Fruit fly (Drosophila melanogaster) whole organism, embryonic: ENCODE measurements around the gene CG17207.

Source experiments
- Aef1 ChIP-seq: fragments of 200-800 bp; sonication (Bioruptor generic); IDR thresholded peaks from 3 replicates; pipeline ENCODE4 v1.3.6; 2022; ENCODE audit warnings: missing biosample characterization, missing genetic modification characterization
- Bgb ChIP-seq: fragments of 200-800 bp; sonication (Bioruptor generic); IDR thresholded peaks from 2 replicates; pipeline ENCODE4 v1.3.6; 2022; ENCODE audit warnings: missing biosample characterization, missing genetic modification characterization; ENCODE audit not compliant: partially characterized antibody
- CG10959 ChIP-seq: fragments of 200-800 bp; sonication (Bioruptor generic); IDR thresholded peaks from 2 replicates; pipeline ENCODE4 v1.3.6; 2022; ENCODE audit warnings: missing biosample characterization, missing genetic modification characterization
- CG11093 ChIP-seq: fragments of 200-800 bp; sonication (Bioruptor generic); IDR thresholded peaks from 3 replicates; pipeline ENCODE4 v1.3.6; 2022; ENCODE audit warnings: missing biosample characterization, missing genetic modification characterization
- CG12071 ChIP-seq: fragments of 200-800 bp; sonication (Bioruptor generic); optimal IDR thresholded peaks from 3 replicates; lab custom pipeline; 2018; ENCODE audit warnings: missing biosample characterization, mild to moderate bottlenecking, missing genetic modification characterization
- CG12744 ChIP-seq: fragments of 200-800 bp; sonication (Bioruptor generic); optimal IDR thresholded peaks from 2 replicates; lab custom pipeline; 2016; ENCODE audit warnings: missing biosample characterization, missing genetic modification characterization
- CG12942 ChIP-seq: fragments of 200-800 bp; sonication (Bioruptor generic); optimal IDR thresholded peaks from 3 replicates; lab custom pipeline; 2016; ENCODE audit warnings: missing biosample characterization, missing genetic modification characterization
- CG13287 ChIP-seq: fragments of 200-800 bp; sonication (Bioruptor generic); IDR thresholded peaks from 2 replicates; pipeline ENCODE4 v1.3.6; 2022; ENCODE audit warnings: missing biosample characterization, missing genetic modification characterization; ENCODE audit not compliant: partially characterized antibody
- CG13894 ChIP-seq: fragments of 200-800 bp; sonication (Bioruptor generic); optimal IDR thresholded peaks from 3 replicates; lab custom pipeline; 2018; ENCODE audit warnings: missing biosample characterization, mild to moderate bottlenecking, missing genetic modification characterization, moderate library complexity
- CG17829 ChIP-seq: fragments of 200-800 bp; optimal IDR thresholded peaks from 2 replicates; lab custom pipeline; 2019; ENCODE audit warnings: missing biosample characterization, mild to moderate bottlenecking, missing genetic modification characterization, moderate library complexity
- CG18476 ChIP-seq: fragments of 200-800 bp; sonication (Bioruptor generic); optimal IDR thresholded peaks from 2 replicates; lab custom pipeline; 2016; ENCODE audit warnings: missing biosample characterization, mild to moderate bottlenecking, missing genetic modification characterization
- CG32532 ChIP-seq: fragments of 200-800 bp; sonication (Bioruptor generic); IDR thresholded peaks from 2 replicates; pipeline ENCODE4 v1.3.6; 2022; ENCODE audit warnings: missing biosample characterization, missing genetic modification characterization
- CG34224 ChIP-seq: fragments of 200-800 bp; sonication (Bioruptor generic); IDR thresholded peaks from 3 replicates; pipeline ENCODE4 v1.3.6; 2022; ENCODE audit warnings: missing biosample characterization, missing genetic modification characterization; ENCODE audit not compliant: partially characterized antibody
- CG3726 ChIP-seq: fragments of 200-800 bp; sonication (Bioruptor generic); IDR thresholded peaks from 3 replicates; pipeline ENCODE4, ENCODE4 v1.3.6; 2022; ENCODE audit warnings: missing biosample characterization, missing genetic modification characterization
- CG3838 ChIP-seq: fragments of 200-800 bp; sonication (Bioruptor generic); optimal IDR thresholded peaks from 3 replicates; lab custom pipeline; 2016; ENCODE audit warnings: missing biosample characterization, missing genetic modification characterization
- CG5245 ChIP-seq: fragments of 200-800 bp; sonication (Bioruptor generic); optimal IDR thresholded peaks from 3 replicates; lab custom pipeline; 2016; ENCODE audit warnings: missing biosample characterization, missing genetic modification characterization
- CG6813 ChIP-seq: fragments of 200-800 bp; sonication (Bioruptor generic); optimal IDR thresholded peaks from 2 replicates; lab custom pipeline; 2017; ENCODE audit warnings: missing biosample characterization, missing genetic modification characterization, mild to moderate bottlenecking, moderate library complexity, missing genetic modification reagents
- CG7357 ChIP-seq: fragments of 200-800 bp; sonication (Bioruptor generic); IDR thresholded peaks from 3 replicates; pipeline ENCODE4 v1.3.6; 2022; ENCODE audit warnings: missing biosample characterization, missing genetic modification characterization
- CG7786 ChIP-seq: fragments of 200-800 bp; sonication (Bioruptor generic); optimal IDR thresholded peaks from 2 replicates; lab custom pipeline; 2016; ENCODE audit warnings: missing biosample characterization, missing genetic modification characterization
- CG8944 ChIP-seq: fragments of 200-800 bp; sonication (Bioruptor generic); optimal IDR thresholded peaks from 3 replicates; lab custom pipeline; 2016; ENCODE audit warnings: missing biosample characterization, missing genetic modification characterization
- CG9817 ChIP-seq: fragments of 200-800 bp; sonication (Bioruptor generic); optimal IDR thresholded peaks from 2 replicates; lab custom pipeline; 2018; ENCODE audit warnings: missing biosample characterization, mild to moderate bottlenecking, missing genetic modification characterization, moderate library complexity
- CG9932 ChIP-seq: fragments of 200-800 bp; sonication (Bioruptor generic); IDR thresholded peaks from 2 replicates; pipeline ENCODE4 v1.3.6; 2022; ENCODE audit warnings: missing biosample characterization, missing genetic modification characterization
- CHES-1-like ChIP-seq: fragments of 200-800 bp; sonication (Bioruptor generic); optimal IDR thresholded peaks from 2 replicates; lab custom pipeline; 2016; ENCODE audit warnings: missing biosample characterization, missing genetic modification characterization
- Dfd ChIP-seq, 2 experiments: fragments of >200 bp; optimal IDR thresholded peaks; 2 replicates each; lab custom pipeline; 2017; ENCODE audit warnings: missing biosample characterization in 2 of 2, missing genetic modification characterization in 2 of 2
- Doc2 ChIP-seq: fragments of 200-800 bp; sonication (Bioruptor generic); IDR thresholded peaks from 2 replicates; pipeline ENCODE4 v1.3.6; 2022; ENCODE audit warnings: missing biosample characterization, missing genetic modification characterization
- Eip74EF ChIP-seq, 2 experiments: fragments of 200-800 bp in 1 of 2; fragments of >200 bp in 1 of 2; sonication (Bioruptor generic) in 1 of 2; optimal IDR thresholded peaks; 2 replicates each; lab custom pipeline; 2017 to 2019; ENCODE audit warnings: missing biosample characterization in 2 of 2, missing genetic modification characterization in 2 of 2, mild to moderate bottlenecking in 1 of 2, moderate library complexity in 1 of 2
- Hmx ChIP-seq: fragments of 200-800 bp; sonication (Bioruptor generic); optimal IDR thresholded peaks from 2 replicates; lab custom pipeline; 2016; ENCODE audit warnings: missing biosample characterization, missing genetic modification characterization
- Hr78 ChIP-seq, 2 experiments: fragments of 200-800 bp in 1 of 2; fragments of >200 bp in 1 of 2; sonication (Bioruptor generic) in 1 of 2; optimal IDR thresholded peaks; 2 replicates each; lab custom pipeline; 2017 to 2019; ENCODE audit warnings: missing biosample characterization in 2 of 2, missing genetic modification characterization in 2 of 2, mild to moderate bottlenecking in 1 of 2, moderate library complexity in 1 of 2
- NC2β ChIP-seq: fragments of 200-800 bp; sonication (Bioruptor generic); optimal IDR thresholded peaks from 2 replicates; lab custom pipeline; 2016; ENCODE audit warnings: missing biosample characterization, missing genetic modification characterization
- Oaz ChIP-seq: fragments of 200-800 bp; sonication (Bioruptor generic); IDR thresholded peaks from 2 replicates; pipeline ENCODE4 v1.3.6; 2022; ENCODE audit warnings: missing biosample characterization, missing genetic modification characterization
- Oli ChIP-seq: fragments of 200-800 bp; sonication (Bioruptor generic); optimal IDR thresholded peaks from 2 replicates; lab custom pipeline; 2018; ENCODE audit warnings: missing biosample characterization, mild to moderate bottlenecking, missing genetic modification characterization, moderate library complexity
- Opbp ChIP-seq: fragments of 200-800 bp; sonication (Bioruptor generic); IDR thresholded peaks from 3 replicates; pipeline ENCODE4 v1.3.6; 2022; ENCODE audit warnings: missing biosample characterization, missing genetic modification characterization; ENCODE audit not compliant: partially characterized antibody
- Sox102F ChIP-seq: fragments of 200-800 bp; sonication (Bioruptor generic); optimal IDR thresholded peaks from 2 replicates; lab custom pipeline; 2018; ENCODE audit warnings: missing biosample characterization, mild to moderate bottlenecking, missing genetic modification characterization, moderate library complexity
- ap ChIP-seq: fragments of 200-800 bp; sonication (Bioruptor generic); IDR thresholded peaks from 2 replicates; pipeline ENCODE4 v1.3.6; 2022; ENCODE audit warnings: missing biosample characterization, missing genetic modification characterization
- bigmax ChIP-seq: fragments of 200-800 bp; sonication (Bioruptor generic); optimal IDR thresholded peaks from 2 replicates; lab custom pipeline; 2018; ENCODE audit warnings: missing biosample characterization, mild to moderate bottlenecking, missing genetic modification characterization
- cas ChIP-seq: fragments of 200-800 bp; sonication (Bioruptor generic); IDR thresholded peaks from 2 replicates; pipeline ENCODE4 v1.3.6; 2022; ENCODE audit warnings: missing biosample characterization, missing genetic modification characterization
- cato ChIP-seq: fragments of 200-800 bp; sonication (Bioruptor generic); optimal IDR thresholded peaks from 2 replicates; lab custom pipeline; 2016; ENCODE audit warnings: missing biosample characterization, missing genetic modification characterization, borderline replicate concordance
- chn ChIP-seq: fragments of 200-800 bp; sonication (Bioruptor generic); optimal IDR thresholded peaks from 2 replicates; lab custom pipeline; 2016; ENCODE audit warnings: missing biosample characterization, missing genetic modification characterization
- dimm ChIP-seq: fragments of 200-800 bp; sonication (Bioruptor generic); IDR thresholded peaks from 2 replicates; pipeline ENCODE4 v1.3.6; 2022; ENCODE audit warnings: missing biosample characterization, missing genetic modification characterization
- dpn ChIP-seq, 2 experiments: fragments of 200-800 bp; sonication (Bioruptor generic); optimal IDR thresholded peaks; 3 replicates each; lab custom pipeline; 2016; ENCODE audit warnings: missing biosample characterization in 2 of 2, missing genetic modification characterization in 2 of 2
- fd96Cb ChIP-seq: fragments of 200-800 bp; sonication (Bioruptor generic); optimal IDR thresholded peaks from 2 replicates; lab custom pipeline; 2018; ENCODE audit warnings: missing biosample characterization, mild to moderate bottlenecking, missing genetic modification characterization, moderate library complexity
- her ChIP-seq: fragments of 200-800 bp; sonication (Bioruptor generic); optimal IDR thresholded peaks from 2 replicates; lab custom pipeline; 2016; ENCODE audit warnings: missing biosample characterization, missing genetic modification characterization
- hkb ChIP-seq, 2 experiments: fragments of 200-800 bp in 1 of 2; fragments of >200 bp in 1 of 2; sonication (Bioruptor generic) in 1 of 2; IDR thresholded peaks in 1 of 2; optimal IDR thresholded peaks in 1 of 2; 2 replicates each; pipeline versions ENCODE4 v1.3.6 to Lab custom; 2017 to 2022; ENCODE audit warnings: missing biosample characterization in 1 of 2, missing genetic modification characterization in 1 of 2
- lbe ChIP-seq: fragments of 200-800 bp; sonication (Bioruptor generic); optimal IDR thresholded peaks from 2 replicates; lab custom pipeline; 2016; ENCODE audit warnings: missing biosample characterization, mild to moderate bottlenecking, missing genetic modification characterization
- nau ChIP-seq: fragments of 200-800 bp; sonication (Bioruptor generic); optimal IDR thresholded peaks from 3 replicates; lab custom pipeline; 2017; ENCODE audit warnings: missing biosample characterization, mild to moderate bottlenecking, missing genetic modification characterization, missing genetic modification reagents
- pnt ChIP-seq: fragments of 200-800 bp; sonication (Bioruptor generic); optimal IDR thresholded peaks from 3 replicates; lab custom pipeline; 2016; ENCODE audit warnings: missing biosample characterization, missing genetic modification characterization
- sisA ChIP-seq: fragments of 200-800 bp; sonication (Bioruptor generic); IDR thresholded peaks from 2 replicates; pipeline ENCODE4 v1.3.6; 2022; ENCODE audit warnings: missing biosample characterization, missing genetic modification characterization
- tin ChIP-seq: fragments of 200-800 bp; sonication (Bioruptor generic); optimal IDR thresholded peaks from 3 replicates; lab custom pipeline; 2016; ENCODE audit warnings: missing biosample characterization, missing genetic modification characterization
- tll ChIP-seq, 2 experiments: fragments of 200-800 bp in 1 of 2; fragments of >200 bp in 1 of 2; sonication (Bioruptor generic) in 1 of 2; optimal IDR thresholded peaks; 2 replicates each; lab custom pipeline; 2017 to 2019; ENCODE audit warnings: missing biosample characterization in 2 of 2, missing genetic modification characterization in 2 of 2, mild to moderate bottlenecking in 1 of 2, moderate library complexity in 1 of 2

Gene CG17207

DNA sequence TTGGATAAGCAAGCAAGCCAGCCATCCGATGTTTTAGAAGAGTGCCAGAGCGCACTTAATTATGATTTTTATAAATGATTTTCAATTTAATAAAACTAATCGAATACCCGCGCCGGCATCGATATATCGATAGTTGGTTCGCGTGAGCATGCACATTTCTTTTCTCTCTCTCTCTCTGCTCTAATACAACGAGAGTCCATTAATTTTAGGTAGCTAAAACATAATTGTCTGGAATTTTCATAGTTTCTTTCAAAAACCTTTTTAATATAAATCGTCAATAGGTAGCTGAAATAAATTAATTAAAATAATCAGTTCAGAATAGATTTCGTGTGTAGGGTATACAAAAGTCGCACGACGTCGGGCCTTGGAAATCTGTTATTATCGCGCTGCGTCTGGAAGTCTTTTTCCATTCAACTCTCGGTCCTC is 10.0 kb upstream of the CG17207 start, which contains the start of gene CG18549 (continued):
- TF ChIP-seq CG11093 (GFP tag; lab: Robert Waterston, UW): peak; percentile 100
- peak; percentile 99 for TF ChIP-seq lbe (GFP tag; lab: Kevin White, UChicago)
- peak; percentile 100 for TF ChIP-seq CG3726 (GFP tag; lab: Robert Waterston, UW)
- TF ChIP-seq CG9932: peak; percentile 99
- TF ChIP-seq sisA: peak; percentile 100
- TF ChIP-seq nau (GFP tag; lab: Kevin White, UChicago): peak; percentile 100
- TF ChIP-seq CG9817: peak; percentile 100
- peak; percentile 100 for TF ChIP-seq tin (GFP tag; lab: Kevin White, UChicago)
- TF ChIP-seq CG12071 (GFP tag; lab: Kevin White, UChicago): peak; percentile 99
- TF ChIP-seq CG34224 (GFP tag; lab: Robert Waterston, UW): peak; percentile 89
- TF ChIP-seq Eip74EF (GFP tag; optimal IDR thresholded peaks at IDR 0.05; lab: Kevin White, UChicago): peak in 1 of 2 experiments; percentile 100
- TF ChIP-seq CG13894 (tag; lab: Kevin White, UChicago): peak; percentile 99
- TF ChIP-seq CG12942: peak; percentile 99
- TF ChIP-seq CG18476: peak; percentile 99
- peak; percentile 100 for TF ChIP-seq Oli (tag; lab: Kevin White, UChicago)
- TF ChIP-seq her: peak; percentile 97
- TF ChIP-seq dimm (GFP tag; lab: Robert Waterston, UW): peak; percentile 99
- TF ChIP-seq Aef1 (GFP tag; lab: Robert Waterston, UW): peak; percentile 100
- TF ChIP-seq Hmx (GFP tag; lab: Kevin White, UChicago): peak; percentile 98
- peak; percentile 99 for TF ChIP-seq NC2β (GFP tag; lab: Kevin White, UChicago)
- TF ChIP-seq CG32532 (GFP tag; lab: Robert Waterston, UW): peak; percentile 100
- peak; percentile 98 for TF ChIP-seq CG7786 (GFP tag; lab: Kevin White, UChicago)
- peak; percentile 100 for TF ChIP-seq CG17829 (tag; lab: Kevin White, UChicago)
- TF ChIP-seq Dfd (GFP tag; optimal IDR thresholded peaks at IDR 0.05; lab: Kevin White, UChicago): no peak
- peak; percentile 99 for TF ChIP-seq cato (GFP tag; lab: Kevin White, UChicago)
- TF ChIP-seq CG3838: peak; percentile 99
- TF ChIP-seq CG7357 (GFP tag; lab: Robert Waterston, UW): peak; percentile 99
- TF ChIP-seq CG8944 (GFP tag; lab: Kevin White, UChicago): peak; percentile 99
- TF ChIP-seq CG6813 (GFP tag; lab: Kevin White, UChicago): peak; percentile 99
- peak; percentile 88 for TF ChIP-seq CG13287 (GFP tag; lab: Robert Waterston, UW)
- TF ChIP-seq fd96Cb: peak; percentile 100
- TF ChIP-seq ap (GFP tag; lab: Robert Waterston, UW): peak; percentile 100
- TF ChIP-seq CG5245: peak; percentile 100
- TF ChIP-seq cas (GFP tag; lab: Robert Waterston, UW): peak; percentile 99
- peak; percentile 100 for TF ChIP-seq CG10959 (GFP tag; lab: Robert Waterston, UW)
- TF ChIP-seq Hr78 (GFP tag; optimal IDR thresholded peaks at IDR 0.05; lab: Kevin White, UChicago): peak in 1 of 2 experiments; percentile 99
- TF ChIP-seq Oaz (GFP tag; lab: Robert Waterston, UW): peak; percentile 100
- peak; percentile 99 for TF ChIP-seq pnt
- peak; percentile 99 to 100 for TF ChIP-seq dpn (GFP tag; optimal IDR thresholded peaks at IDR 0.05; lab: Kevin White, UChicago)
- no peak for TF ChIP-seq hkb (optimal IDR thresholded peaks at IDR 0.05; lab: Kevin White, UChicago)
- peak; percentile 100 for TF ChIP-seq hkb (GFP tag; IDR thresholded peaks at IDR 0.05; lab: Robert Waterston, UW)
- peak in 1 of 2 experiments; percentile 89 for TF ChIP-seq tll (GFP tag; optimal IDR thresholded peaks at IDR 0.05; lab: Kevin White, UChicago)
- TF ChIP-seq Sox102F (GFP tag; lab: Kevin White, UChicago): peak; percentile 100
- peak; percentile 82 for TF ChIP-seq Opbp (GFP tag; lab: Robert Waterston, UW)
- TF ChIP-seq chn: peak; percentile 100
- peak; percentile 82 for TF ChIP-seq Bgb
- peak; percentile 99 for TF ChIP-seq CHES-1-like (GFP tag; lab: Kevin White, UChicago)
- TF ChIP-seq Doc2 (GFP tag; lab: Robert Waterston, UW): peak; percentile 98
- peak; percentile 99 for TF ChIP-seq CG12744 (GFP tag; lab: Kevin White, UChicago)
- TF ChIP-seq bigmax (GFP tag; lab: Kevin White, UChicago): peak; percentile 88
